Worm (Caenorhabditis elegans): Measurements from ENCODE around the gene T13C2.2.

The T13C2.2 gene

ce11 chrII:6781231-6781630 is 10.8 kb upstream of the T13C2.2 start (continued):
- TF ChIP-seq ama-1 (optimal IDR thresholded peaks at IDR 0.05) (no peak), tag-97 (GFP tag; IDR thresholded peaks at IDR 0.05) (no peak), ceh-82 (tag; optimal IDR thresholded peaks at IDR 0.05) (no peak), ceh-32 (tag; optimal IDR thresholded peaks at IDR 0.05; ENCODE audit: poor library complexity) (no peak), zfp-3 (GFP tag; conservative IDR thresholded peaks at IDR 0.05) (no peak), attf-4 (tag; optimal IDR thresholded peaks at IDR 0.05) (no peak), spr-1 (tag; optimal IDR thresholded peaks at IDR 0.05) (no peak), nhr-102 (tag; optimal IDR thresholded peaks at IDR 0.05) (no peak), snpc-4 (tag; optimal IDR thresholded peaks at IDR 0.05) (no peak), arid-1 (GFP tag; conservative IDR thresholded peaks at IDR 0.05) (no peak), mes-2 (tag; optimal IDR thresholded peaks at IDR 0.05; ENCODE audit: poor library complexity, severe bottlenecking) (no peak), Y105C5A.15 (GFP tag; IDR thresholded peaks at IDR 0.05) (no peak), unc-39 (tag; optimal IDR thresholded peaks at IDR 0.05) (no peak), mdt-29 (GFP tag; IDR thresholded peaks at IDR 0.05) (peak; percentile 59; the same call in 1 of the 2 replicates), dmd-8 (GFP tag; IDR thresholded peaks at IDR 0.05) (no peak), nhr-11 (tag; optimal IDR thresholded peaks at IDR 0.05) (no peak), aha-1 (tag) (no peak), pqm-1 (tag; optimal IDR thresholded peaks at IDR 0.05) (peak; percentile 4), lin-13 (GFP tag; optimal IDR thresholded peaks at IDR 0.05) (no peak), nhr-6 (tag; optimal IDR thresholded peaks at IDR 0.05) (no peak), lir-3 (tag; optimal IDR thresholded peaks at IDR 0.05) (no peak), nhr-10 (tag; optimal IDR thresholded peaks at IDR 0.05) (no peak), zip-2 (tag; optimal IDR thresholded peaks at IDR 0.05) (no peak), daf-16 (GFP tag; optimal IDR thresholded peaks at IDR 0.05) (no peak), daf-16 (tag; optimal IDR thresholded peaks at IDR 0.05) (peak; percentile 89), hif-1 (tag; optimal IDR thresholded peaks at IDR 0.05) (no peak), unc-62 (GFP tag; optimal IDR thresholded peaks at IDR 0.05 in 1 of 2) (peak in 1 of 2 experiments; percentile 55), unc-62 (tag; optimal IDR thresholded peaks at IDR 0.05) (no peak), hlh-30 (tag; optimal IDR thresholded peaks at IDR 0.05; ENCODE audit: insufficient read depth) (peak; percentile 18), fkh-10 (GFP tag; optimal IDR thresholded peaks at IDR 0.05) (no peak), dpl-1 (GFP tag; optimal IDR thresholded peaks at IDR 0.05) (no peak), cey-2 (tag; optimal IDR thresholded peaks at IDR 0.05; ENCODE audit: borderline replicate concordance, insufficient read depth) (no peak), lin-38 (GFP tag; IDR thresholded peaks at IDR 0.05) (no peak), gei-8 (GFP tag; optimal IDR thresholded peaks at IDR 0.05) (no peak), nhr-48 (tag; optimal IDR thresholded peaks at IDR 0.05) (no peak), lin-1 (GFP tag; IDR thresholded peaks at IDR 0.05) (no peak), ceh-20 (GFP tag; IDR thresholded peaks at IDR 0.05) (no peak), lin-29 (GFP tag; IDR thresholded peaks at IDR 0.05) (no peak), nhr-28 (tag; optimal IDR thresholded peaks at IDR 0.05) (no peak), Y75B8A.6 (GFP tag; IDR thresholded peaks at IDR 0.05) (no peak), ctbp-1 (GFP tag; IDR thresholded peaks at IDR 0.05) (no peak), dmd-6 (GFP tag; IDR thresholded peaks at IDR 0.05) (peak; percentile 46; the same call in 1 of the 2 replicates), ceh-44 (GFP tag; IDR thresholded peaks at IDR 0.05) (no peak), lin-15B (tag; optimal IDR thresholded peaks at IDR 0.05) (no peak), jun-1 (tag; optimal IDR thresholded peaks at IDR 0.05) (no peak), nhr-42 (GFP tag; IDR thresholded peaks at IDR 0.05) (no peak), mxl-2 (GFP tag; conservative IDR thresholded peaks at IDR 0.05) (no peak), dmd-9 (GFP tag; IDR thresholded peaks at IDR 0.05) (no peak), tra-1 (GFP tag; IDR thresholded peaks at IDR 0.05) (0 out of 2 replicates have a peak, but pooled peaks have one; percentile 17), hlh-11 (tag; optimal IDR thresholded peaks at IDR 0.05) (peak; percentile 60), nhr-111 (GFP tag; optimal IDR thresholded peaks at IDR 0.05) (no peak)
